Fruit fly (Drosophila melanogaster): ENCODE measurements around the gene CG13458.
A peak's percentile ranks its signal among the peaks of the same experiment; 100 is the strongest.

CG13458 gene

DNA sequence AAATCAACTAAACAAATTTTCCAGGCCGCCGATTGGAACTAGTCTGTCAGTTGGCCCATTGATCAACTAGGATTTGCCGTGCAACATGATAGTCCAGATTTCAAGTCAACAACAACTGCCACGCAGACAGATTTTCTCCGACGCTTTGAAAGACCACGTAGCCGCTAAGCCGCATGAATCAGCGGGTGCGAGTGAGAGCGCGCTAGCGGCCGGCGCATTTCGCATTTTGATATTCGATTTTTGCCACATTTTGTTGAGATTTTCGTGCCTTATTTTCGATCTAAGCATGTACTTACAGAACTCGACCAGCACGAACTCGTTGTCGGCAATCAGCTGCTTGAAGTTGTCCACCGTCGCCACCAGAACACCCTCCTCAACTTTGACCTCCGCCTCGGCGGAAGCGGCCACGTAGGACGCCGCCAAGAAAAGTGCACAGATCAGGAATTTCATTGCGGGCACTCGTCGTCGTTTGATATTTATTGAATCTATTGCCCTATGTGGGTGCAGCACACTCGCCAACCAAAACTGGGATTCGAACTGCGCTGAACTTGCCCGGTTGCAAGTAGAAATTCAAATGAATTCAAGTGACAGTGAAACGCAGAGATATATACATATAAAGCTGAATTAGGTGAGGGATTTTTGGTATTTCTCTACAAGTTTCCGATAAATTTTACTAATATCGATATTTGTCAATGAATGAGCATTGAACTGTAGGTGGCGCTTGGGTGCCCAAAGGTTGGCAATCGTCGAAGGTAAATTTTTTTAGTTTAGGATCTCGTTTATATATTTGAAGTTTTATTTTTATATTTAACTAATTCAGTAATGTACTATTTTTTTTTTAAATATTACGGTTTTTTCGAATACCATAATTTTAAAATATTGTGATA is 28.9 kb downstream of the CG13458 start, which contains the start of gene Pdi (continued):
- TF ChIP-seq Nf-YC (tag; optimal IDR thresholded peaks at IDR 0.05) = peak; percentile 36
- TF ChIP-seq salm (tag; optimal IDR thresholded peaks at IDR 0.05) = peak; percentile 21
- TF ChIP-seq Dbx (GFP tag; IDR thresholded peaks at IDR 0.05) = 0 out of 3 replicates have a peak, but pooled peaks have one; percentile 33
- peak in 1 of 3 experiments; percentile 90 for TF ChIP-seq Stat92E (GFP tag; optimal IDR thresholded peaks at IDR 0.05)
- TF ChIP-seq Hsf (GFP tag; optimal IDR thresholded peaks at IDR 0.05) = peak; percentile 16
- TF ChIP-seq scrt (GFP tag; optimal IDR thresholded peaks at IDR 0.05) = peak; percentile 0
- TF ChIP-seq CG6791 (GFP tag; IDR thresholded peaks at IDR 0.05; ENCODE audit: partially characterized antibody) = peak; percentile 58; the same call in 1 of the 3 replicates
- TF ChIP-seq ap (GFP tag; IDR thresholded peaks at IDR 0.05) = no peak
- TF ChIP-seq E2f2 (GFP tag; IDR thresholded peaks at IDR 0.05) = peak; percentile 70
- TF ChIP-seq sens (GFP tag) = peak; percentile 94
- peak; percentile 24 for TF ChIP-seq Blimp-1 (GFP tag; optimal IDR thresholded peaks at IDR 0.05)
- peak; percentile 43 for TF ChIP-seq CG15696 (tag; optimal IDR thresholded peaks at IDR 0.05)
- TF ChIP-seq jumu (GFP tag; optimal IDR thresholded peaks at IDR 0.05) = no peak
- TF ChIP-seq otp (GFP tag; IDR thresholded peaks at IDR 0.05) = no peak
- peak; percentile 38 for TF ChIP-seq sqz (GFP tag; optimal IDR thresholded peaks at IDR 0.05)
- TF ChIP-seq az2 (GFP tag; optimal IDR thresholded peaks at IDR 0.05) = no peak
- peak; percentile 37 for TF ChIP-seq CG11398 (GFP tag; optimal IDR thresholded peaks at IDR 0.05)
- TF ChIP-seq dmrt99B (tag; optimal IDR thresholded peaks at IDR 0.05) = peak; percentile 20
- TF ChIP-seq unc-4 (GFP tag; IDR thresholded peaks at IDR 0.05; ENCODE audit: partially characterized antibody) = peak; percentile 83
- TF ChIP-seq Jarid2 (GFP tag; optimal IDR thresholded peaks at IDR 0.05) = peak; percentile 73
- no peak for TF ChIP-seq tup (GFP tag; optimal IDR thresholded peaks at IDR 0.05)
- peak; percentile 19 for TF ChIP-seq dmrt11E (tag; optimal IDR thresholded peaks at IDR 0.05)
- TF ChIP-seq CG3163 (GFP tag; optimal IDR thresholded peaks at IDR 0.05) = no peak
- TF ChIP-seq gsb-n (tag; optimal IDR thresholded peaks at IDR 0.05) = peak; percentile 32
- peak; percentile 75 for TF ChIP-seq NC2α (GFP tag; optimal IDR thresholded peaks at IDR 0.05)
- TF ChIP-seq CG2712 (tag; optimal IDR thresholded peaks at IDR 0.05) = peak; percentile 47
- TF ChIP-seq CG30020 (tag; optimal IDR thresholded peaks at IDR 0.05) = peak; percentile 53
- peak; percentile 60 for TF ChIP-seq CG13894 (tag; optimal IDR thresholded peaks at IDR 0.05)
- TF ChIP-seq gro (GFP tag; optimal IDR thresholded peaks at IDR 0.05) = peak; percentile 50
- TF ChIP-seq CG2120 (GFP tag; optimal IDR thresholded peaks at IDR 0.05) = peak; percentile 25
- TF ChIP-seq Rfx (GFP tag; IDR thresholded peaks at IDR 0.05) = peak; percentile 59
- peak; percentile 81 for TF ChIP-seq YL-1 (GFP tag; optimal IDR thresholded peaks at IDR 0.05)
- no peak for TF ChIP-seq CG18764 (GFP tag; optimal IDR thresholded peaks at IDR 0.05)
- peak; percentile 24 for TF ChIP-seq luna (GFP tag; optimal IDR thresholded peaks at IDR 0.05)
- TF ChIP-seq Dek (tag; optimal IDR thresholded peaks at IDR 0.05) = peak; percentile 42
- peak in 1 of 2 experiments; percentile 55 for TF ChIP-seq Trl (optimal IDR thresholded peaks at IDR 0.05)
- no peak for TF ChIP-seq Trl (GFP tag; optimal IDR thresholded peaks at IDR 0.05)
- peak; percentile 5 for TF ChIP-seq ac (GFP tag; optimal IDR thresholded peaks at IDR 0.05)
- peak; percentile 3 for TF ChIP-seq tin (GFP tag; optimal IDR thresholded peaks at IDR 0.05)
- TF ChIP-seq pho (GFP tag; optimal IDR thresholded peaks at IDR 0.05) = peak; percentile 18
- peak; percentile 52 for TF ChIP-seq CoRest (tag; optimal IDR thresholded peaks at IDR 0.05)
- TF ChIP-seq pzg (GFP tag; optimal IDR thresholded peaks at IDR 0.05) = peak; percentile 87
- TF ChIP-seq NK7.1 (GFP tag; optimal IDR thresholded peaks at IDR 0.05) = peak; percentile 6
- TF ChIP-seq CG31441 (GFP tag; IDR thresholded peaks at IDR 0.05) = 0 out of 2 replicates have a peak, but pooled peaks have one; percentile 25
- TF ChIP-seq CG17186 (GFP tag; optimal IDR thresholded peaks at IDR 0.05) = peak; percentile 56
- TF ChIP-seq Camta (GFP tag; optimal IDR thresholded peaks at IDR 0.05) = peak; percentile 31
- TF ChIP-seq CG11504 (tag; optimal IDR thresholded peaks at IDR 0.05) = peak; percentile 50
- TF ChIP-seq Nf-YB (GFP tag; optimal IDR thresholded peaks at IDR 0.05) = peak; percentile 12

Measured in whole organism, embryonic.